Fruit fly (Drosophila melanogaster) whole organism, pupa: ENCODE data around the gene MED18.

Source experiments
- CG10348 ChIP-seq: fragments of 200-800 bp; sonication (Bioruptor generic); IDR thresholded peaks from 2 replicates; pipeline ENCODE4 v1.3.6; 2022; ENCODE audit warnings: missing biosample characterization, missing genetic modification characterization
- CG12605 ChIP-seq: fragments of 200-800 bp; sonication (Bioruptor generic); IDR thresholded peaks from 2 replicates; pipeline ENCODE4 v1.3.6; 2022; ENCODE audit warnings: missing biosample characterization, missing genetic modification characterization
- CG13204 ChIP-seq: fragments of 200-800 bp; sonication (Bioruptor generic); optimal IDR thresholded peaks from 2 replicates; lab custom pipeline; 2018; ENCODE audit warnings: missing biosample characterization, mild to moderate bottlenecking, missing genetic modification characterization, moderate library complexity
- CG14655 ChIP-seq: fragments of 200-800 bp; sonication (Bioruptor generic); optimal IDR thresholded peaks from 3 replicates; lab custom pipeline; 2017; ENCODE audit warnings: mild to moderate bottlenecking, missing biosample characterization, missing genetic modification reagents, missing genetic modification characterization
- CG15710 ChIP-seq: fragments of 200-800 bp; sonication (Bioruptor generic); optimal IDR thresholded peaks from 2 replicates; lab custom pipeline; 2018; ENCODE audit warnings: missing biosample characterization, mild to moderate bottlenecking, missing genetic modification characterization, moderate library complexity
- CG17806 ChIP-seq: fragments of 200-800 bp; sonication (Bioruptor generic); optimal IDR thresholded peaks from 2 replicates; lab custom pipeline; 2018; ENCODE audit warnings: missing biosample characterization, mild to moderate bottlenecking, missing genetic modification characterization, moderate library complexity
- CG32121 ChIP-seq: fragments of 200-800 bp; sonication (Bioruptor generic); IDR thresholded peaks from 2 replicates; pipeline ENCODE4 v1.3.6; 2022; ENCODE audit warnings: missing biosample characterization, missing genetic modification characterization
- CG34367 ChIP-seq: fragments of 200-800 bp; sonication (Bioruptor generic); optimal IDR thresholded peaks from 2 replicates; lab custom pipeline; 2018; ENCODE audit warnings: missing biosample characterization, mild to moderate bottlenecking, missing genetic modification characterization
- CG4496 ChIP-seq: fragments of 200-800 bp; sonication (Bioruptor generic); IDR thresholded peaks from 3 replicates; pipeline ENCODE4 v1.3.6; 2022; ENCODE audit warnings: missing biosample characterization, missing genetic modification characterization
- CG8159 ChIP-seq: fragments of 200-800 bp; sonication (Bioruptor generic); optimal IDR thresholded peaks from 3 replicates; lab custom pipeline; 2018; ENCODE audit warnings: missing biosample characterization, mild to moderate bottlenecking, missing genetic modification characterization, moderate library complexity
- CG8301 ChIP-seq: fragments of 200-800 bp; sonication (Bioruptor generic); optimal IDR thresholded peaks from 2 replicates; lab custom pipeline; 2018; ENCODE audit warnings: missing biosample characterization, mild to moderate bottlenecking, missing genetic modification characterization
- CG9948 ChIP-seq: fragments of 200-800 bp; sonication (Bioruptor generic); optimal IDR thresholded peaks from 2 replicates; lab custom pipeline; 2018; ENCODE audit warnings: missing biosample characterization, mild to moderate bottlenecking, missing genetic modification characterization, moderate library complexity
- D1 ChIP-seq: fragments of 200-800 bp; sonication (Bioruptor generic); optimal IDR thresholded peaks from 2 replicates; lab custom pipeline; 2018; ENCODE audit warnings: missing biosample characterization, mild to moderate bottlenecking, missing genetic modification characterization, moderate library complexity
- EcR ChIP-seq: fragments of 200-800 bp; sonication (Bioruptor generic); optimal IDR thresholded peaks from 3 replicates; lab custom pipeline; 2019; ENCODE audit warnings: missing biosample characterization, missing genetic modification characterization, mild to moderate bottlenecking, moderate library complexity, missing genetic modification reagents
- Ets98B ChIP-seq: fragments of 200-800 bp; sonication (Bioruptor generic); IDR thresholded peaks from 2 replicates; pipeline ENCODE4 v1.3.6; 2022; ENCODE audit warnings: missing biosample characterization, missing genetic modification characterization
- Pif1A ChIP-seq: fragments of 200-800 bp; sonication (Bioruptor generic); optimal IDR thresholded peaks from 3 replicates; lab custom pipeline; 2016; ENCODE audit warnings: missing biosample characterization, missing genetic modification characterization
- Pif1B ChIP-seq: fragments of 200-800 bp; sonication (Bioruptor generic); optimal IDR thresholded peaks from 3 replicates; lab custom pipeline; 2016; ENCODE audit warnings: missing biosample characterization, missing genetic modification characterization
- Snoo ChIP-seq: fragments of 200-800 bp; sonication (Bioruptor generic); optimal IDR thresholded peaks from 3 replicates; lab custom pipeline; 2017; ENCODE audit warnings: missing biosample characterization, mild to moderate bottlenecking, missing genetic modification characterization, inconsistent platforms
- fd96Ca ChIP-seq: fragments of 200-800 bp; sonication (Bioruptor generic); IDR thresholded peaks from 3 replicates; pipeline ENCODE4 v1.3.6; 2022; ENCODE audit warnings: missing biosample characterization, missing genetic modification characterization
- gl ChIP-seq: fragments of 200-800 bp; sonication (Bioruptor generic); optimal IDR thresholded peaks from 2 replicates; lab custom pipeline; 2018; ENCODE audit warnings: missing biosample characterization, mild to moderate bottlenecking, missing genetic modification characterization
- rn ChIP-seq: fragments of 200-800 bp; sonication (Bioruptor generic); IDR thresholded peaks from 2 replicates; pipeline ENCODE4 v1.3.6; 2022; ENCODE audit warnings: missing biosample characterization, missing genetic modification characterization

The MED18 gene

DNA sequence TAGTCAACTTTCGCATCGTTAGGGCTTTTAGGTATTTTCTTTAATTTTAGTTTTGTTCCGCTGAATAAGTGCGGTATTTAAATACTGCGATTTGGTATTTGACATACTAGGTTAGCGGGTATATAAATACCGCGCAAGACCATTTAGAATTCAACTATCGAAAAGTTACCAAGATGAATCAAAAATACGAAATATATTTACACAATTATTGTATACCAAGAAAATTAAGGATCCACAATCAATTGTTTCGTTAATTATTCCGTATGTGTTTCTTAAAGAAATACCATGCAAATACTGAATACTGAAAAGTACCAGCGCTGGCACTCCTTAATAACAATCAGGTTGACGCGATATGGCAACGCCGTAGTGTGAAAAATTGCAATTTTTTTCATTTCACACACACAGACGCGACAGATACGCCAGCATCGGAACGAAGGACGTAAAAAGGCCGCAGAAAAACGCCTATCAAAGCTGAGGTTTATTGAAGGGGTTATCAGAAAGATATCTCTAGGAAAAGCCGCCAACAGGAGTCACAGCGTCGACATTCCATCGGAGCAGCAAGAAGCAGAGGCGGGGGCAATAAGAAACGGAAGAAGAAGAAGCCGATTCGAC, 7.9 kb downstream of the MED18 start, which contains the start of the genes Pgam5 and Vps26:
Gene Pgam5 (minus strand): TSS at position 51 of the 612 bp plus-strand sequence.
Gene Vps26 (plus strand): TSS at position 339 of the 612 bp plus-strand sequence.
- TF ChIP-seq CG14655 (GFP tag; lab: Kevin White, UChicago) (no peak), Ets98B (GFP tag; lab: Robert Waterston, UW) (no peak), CG15710 (tag; lab: Kevin White, UChicago) (no peak), CG4496 (GFP tag; lab: Robert Waterston, UW) (no peak), CG17806 (no peak), EcR (GFP tag; lab: Kevin White, UChicago) (no peak), CG9948 (tag; lab: Kevin White, UChicago) (no peak), fd96Ca (no peak), rn (GFP tag; lab: Robert Waterston, UW) (no peak)
- TF ChIP-seq, all 21 proteins: peak for 0

dm6 chrX:1877107-1877736, 11.5 kb downstream of the MED18 start, which contains the start of the genes CG14817 and CG14805:
Gene CG14817, minus strand, starts transcription at chrX:1877270.
Gene CG14805, plus strand, starts transcription at chrX:1877317.
- TF ChIP-seq CG12605 (GFP tag; lab: Robert Waterston, UW): no peak
- peak; percentile 4 for TF ChIP-seq CG17806
- peak; percentile 82 for TF ChIP-seq Snoo
- TF ChIP-seq Pif1A (GFP tag; lab: Kevin White, UChicago): no peak
- peak; percentile 76 for TF ChIP-seq CG4496 (GFP tag; lab: Robert Waterston, UW)
- peak; percentile 58 for TF ChIP-seq CG34367 (tag; lab: Kevin White, UChicago)
- peak; percentile 54 for TF ChIP-seq gl
- TF ChIP-seq EcR (GFP tag; lab: Kevin White, UChicago): peak; percentile 62
- TF ChIP-seq CG9948 (tag; lab: Kevin White, UChicago): no peak
- TF ChIP-seq Ets98B (GFP tag; lab: Robert Waterston, UW): peak; percentile 8; the same call in 1 of the 2 replicates
- TF ChIP-seq CG15710 (tag; lab: Kevin White, UChicago): peak; percentile 34

DNA sequence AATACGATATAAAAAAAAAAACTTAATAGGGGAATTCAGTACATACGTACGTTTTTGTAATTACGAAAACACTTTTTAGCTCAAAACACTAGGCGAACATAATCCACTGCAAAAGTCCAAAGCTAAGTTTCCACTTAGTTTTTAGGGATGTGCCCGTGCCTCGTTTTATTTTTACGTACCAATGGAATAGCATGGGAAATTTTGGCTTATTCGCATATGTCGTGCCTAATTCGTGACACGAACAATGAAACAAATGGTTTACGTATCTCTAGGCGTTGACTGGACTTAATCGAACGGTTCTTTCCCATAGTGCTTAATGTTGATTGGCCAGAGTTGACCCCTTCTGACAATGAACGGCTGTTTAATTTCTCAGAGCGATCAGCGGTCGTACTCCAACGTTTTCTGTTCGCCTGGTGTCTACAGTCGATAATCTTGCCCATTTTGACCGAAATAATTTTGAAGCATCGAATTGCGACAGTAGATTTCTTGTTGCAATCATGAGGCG, 13.9 kb downstream of the MED18 start, which contains the start of gene CG14818:
Gene CG14818 (minus strand): TSS at position 169 of the 505 bp plus-strand sequence.
- TF ChIP-seq CG14655 (GFP tag; lab: Kevin White, UChicago) (no peak), EcR (GFP tag; lab: Kevin White, UChicago) (no peak), D1 (tag; lab: Kevin White, UChicago) (no peak), Snoo (peak; percentile 49), Pif1A (GFP tag; lab: Kevin White, UChicago) (no peak), Ets98B (GFP tag; lab: Robert Waterston, UW) (peak; percentile 17; the same call in 1 of the 2 replicates), rn (GFP tag; lab: Robert Waterston, UW) (peak; percentile 38; the same call in 1 of the 2 replicates), CG15710 (tag; lab: Kevin White, UChicago) (peak; percentile 46), gl (no peak), CG34367 (tag; lab: Kevin White, UChicago) (peak; percentile 36), CG8159 (peak; percentile 39), CG12605 (GFP tag; lab: Robert Waterston, UW) (0 out of 2 replicates have a peak, but pooled peaks have one; percentile 24), CG10348 (no peak), CG9948 (tag; lab: Kevin White, UChicago) (peak; percentile 30), fd96Ca (peak; percentile 71), CG13204 (GFP tag; lab: Kevin White, UChicago) (no peak), CG17806 (peak; percentile 33), CG4496 (GFP tag; lab: Robert Waterston, UW) (peak; percentile 44; the same call in 1 of the 3 replicates), CG8301 (tag; lab: Kevin White, UChicago) (peak; percentile 43), CG32121 (GFP tag; lab: Robert Waterston, UW) (no peak), Pif1B (GFP tag; lab: Kevin White, UChicago) (no peak)
- TF ChIP-seq, all 21 proteins: peak for 12

DNA sequence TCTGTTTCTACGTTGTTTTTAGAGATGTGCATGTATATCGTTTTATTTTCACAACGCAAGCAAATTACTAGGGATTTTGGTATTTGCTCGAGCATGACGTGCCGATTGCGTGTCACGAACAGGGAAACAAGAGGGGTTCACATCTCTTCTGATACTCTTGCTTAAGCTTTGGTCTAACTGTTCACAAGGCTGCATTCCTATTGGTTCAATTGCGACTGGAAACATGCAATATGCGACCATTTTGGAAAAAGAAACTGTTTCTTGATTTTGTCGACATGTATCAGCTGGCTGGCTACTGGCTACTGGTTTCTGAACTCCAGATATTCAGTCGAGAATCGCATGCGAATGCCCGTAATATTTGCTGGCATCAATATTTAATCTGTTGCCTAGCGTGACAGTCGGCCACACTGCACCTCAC, 14.4 kb downstream of the MED18 start, which contains the start of gene Coa8:
Gene Coa8 (plus strand): TSS at position 144 of the 418 bp plus-strand sequence.
- TF ChIP-seq CG4496 (GFP tag; lab: Robert Waterston, UW) (peak; percentile 67; the same call in 2 of the 3 replicates), CG12605 (GFP tag; lab: Robert Waterston, UW) (0 out of 2 replicates have a peak, but pooled peaks have one; percentile 13), Ets98B (GFP tag; lab: Robert Waterston, UW) (peak; percentile 35), fd96Ca (peak; percentile 51; the same call in 2 of the 3 replicates), CG14655 (GFP tag; lab: Kevin White, UChicago) (no peak), Snoo (peak; percentile 12), CG32121 (GFP tag; lab: Robert Waterston, UW) (no peak; the same call in 1 of the 2 replicates), D1 (tag; lab: Kevin White, UChicago) (no peak), CG10348 (no peak), Pif1A (GFP tag; lab: Kevin White, UChicago) (no peak), CG13204 (GFP tag; lab: Kevin White, UChicago) (no peak), CG8159 (peak; percentile 35), gl (no peak), Pif1B (GFP tag; lab: Kevin White, UChicago) (no peak), CG8301 (tag; lab: Kevin White, UChicago) (no peak), CG15710 (tag; lab: Kevin White, UChicago) (peak; percentile 35), CG9948 (tag; lab: Kevin White, UChicago) (no peak), EcR (GFP tag; lab: Kevin White, UChicago) (no peak), rn (GFP tag; lab: Robert Waterston, UW) (no peak), CG34367 (tag; lab: Kevin White, UChicago) (peak; percentile 32), CG17806 (no peak)
